Worm (Caenorhabditis elegans) whole organism, early embryonic: ENCODE results near the gene B0244.5.

Experiments
- F13C5.2 ChIP-seq: sonication (generic microtip); optimal IDR thresholded peaks from 2 replicates; lab custom pipeline; 2017; ENCODE audit warnings: mild to moderate bottlenecking, missing genetic modification characterization, inconsistent platforms, missing compliant biosample characterization
- aly-1 ChIP-seq: sonication (generic microtip); optimal IDR thresholded peaks from 2 replicates; lab custom pipeline; 2016; ENCODE audit warnings: missing genetic modification characterization, missing compliant biosample characterization
- ama-1 ChIP-seq: fragments of 150-350 bp; optimal IDR thresholded peaks from 2 replicates; lab custom pipeline; 2014
- ets-7 ChIP-seq: sonication (generic microtip); optimal IDR thresholded peaks from 2 replicates; lab custom pipeline; 2016; ENCODE audit warnings: missing genotype, missing genetic modification characterization, missing compliant biosample characterization
- flt-1 ChIP-seq: fragments of 200-800 bp; sonication (Bioruptor generic); IDR thresholded peaks from 2 replicates; pipeline ENCODE4 v1.3.6; 2022; ENCODE audit warnings: missing genetic modification characterization, missing compliant biosample characterization
- hmbx-1 ChIP-seq: sonication (generic microtip); optimal IDR thresholded peaks from 2 replicates; lab custom pipeline; 2016; ENCODE audit warnings: mild to moderate bottlenecking, missing genetic modification characterization, missing compliant biosample characterization
- pes-1 ChIP-seq: fragments of 200-800 bp; sonication (Bioruptor generic); IDR thresholded peaks from 2 replicates; pipeline ENCODE4 v1.3.6; 2022; ENCODE audit warnings: missing genetic modification reagents, missing genetic modification characterization, missing compliant biosample characterization
- scrt-1 ChIP-seq: fragments of 200-800 bp; sonication (Bioruptor generic); IDR thresholded peaks from 2 replicates; pipeline ENCODE4 v1.3.6; 2022; ENCODE audit warnings: missing genetic modification characterization, missing compliant biosample characterization
- tbx-11 ChIP-seq: fragments of 200-800 bp; sonication (Bioruptor generic); IDR thresholded peaks from 2 replicates; pipeline ENCODE4 v1.3.6; 2022; ENCODE audit warnings: missing genetic modification characterization, missing compliant biosample characterization
- tra-4 ChIP-seq: sonication (generic microtip); optimal IDR thresholded peaks from 2 replicates; lab custom pipeline; 2017; ENCODE audit warnings: missing genetic modification characterization, missing compliant biosample characterization

DNA sequence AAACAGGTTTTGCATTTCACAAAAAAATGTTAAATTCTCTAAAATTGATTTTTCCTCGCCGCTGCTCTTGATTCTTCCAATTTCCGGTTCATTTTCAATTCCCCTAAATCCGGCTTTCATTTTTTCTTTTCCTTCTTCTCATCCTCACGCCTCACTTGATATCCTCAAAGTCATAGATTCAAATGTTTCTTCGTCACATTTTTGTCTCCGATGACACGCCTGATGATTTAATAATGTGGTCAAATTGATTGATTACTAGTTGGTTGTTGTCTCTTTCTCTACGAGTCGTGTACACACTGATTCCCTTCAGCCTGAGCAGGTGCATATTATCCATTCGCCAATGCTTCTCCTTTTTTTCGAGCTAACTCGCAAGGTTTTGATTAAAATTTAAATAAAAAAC, 23.2 kb upstream of the B0244.5 start:
- TF ChIP-seq ama-1 (lab: Kevin White, UChicago) (no peak), tra-4 (no peak), hmbx-1 (tag; lab: Kevin White, UChicago) (no peak), scrt-1 (GFP tag; lab: Robert Waterston, UW) (no peak), F13C5.2 (tag; lab: Kevin White, UChicago) (no peak), tbx-11 (no peak), flt-1 (GFP tag; lab: Robert Waterston, UW) (no peak), ets-7 (tag; lab: Kevin White, UChicago) (no peak), aly-1 (tag; lab: Kevin White, UChicago) (no peak), pes-1 (no peak)
